Fruit fly (Drosophila melanogaster) whole organism, embryonic: ENCODE results near the gene Cep97.

Experiments used
- ATbp ChIP-seq: fragments of 200-800 bp; sonication (Bioruptor generic); optimal IDR thresholded peaks from 2 replicates; lab custom pipeline; 2017; ENCODE audit warnings: missing biosample characterization, mild to moderate bottlenecking, missing genetic modification characterization, missing genetic modification reagents
- Bdp1 ChIP-seq: fragments of 200-800 bp; sonication (Bioruptor generic); optimal IDR thresholded peaks from 3 replicates; lab custom pipeline; 2016; ENCODE audit warnings: missing biosample characterization, missing genetic modification characterization
- C15 ChIP-seq: fragments of 200-800 bp; sonication (Bioruptor generic); IDR thresholded peaks from 3 replicates; pipeline ENCODE4 v1.3.6; 2022; ENCODE audit warnings: missing biosample characterization, missing genetic modification characterization
- CG10209 ChIP-seq: fragments of 200-800 bp; sonication (Bioruptor generic); optimal IDR thresholded peaks from 3 replicates; lab custom pipeline; 2017; ENCODE audit warnings: missing biosample characterization, mild to moderate bottlenecking, missing genetic modification characterization, missing genetic modification reagents
- CG10462 ChIP-seq: fragments of 200-800 bp; sonication (Bioruptor generic); optimal IDR thresholded peaks from 2 replicates; lab custom pipeline; 2016; ENCODE audit warnings: missing biosample characterization, missing genetic modification characterization
- CG11560 ChIP-seq: fragments of 200-800 bp; sonication (Bioruptor generic); IDR thresholded peaks from 3 replicates; pipeline ENCODE4 v1.3.6; 2022; ENCODE audit warnings: missing biosample characterization, missing genetic modification characterization
- CG12104 ChIP-seq: fragments of 200-800 bp; sonication (Bioruptor generic); optimal IDR thresholded peaks from 3 replicates; lab custom pipeline; 2016; ENCODE audit warnings: missing biosample characterization, missing genetic modification characterization
- CG12236 ChIP-seq: fragments of 200-800 bp; sonication (Bioruptor generic); optimal IDR thresholded peaks from 2 replicates; lab custom pipeline; 2016; ENCODE audit warnings: missing biosample characterization, missing genetic modification characterization
- CG1233 ChIP-seq: fragments of 200-800 bp; sonication (Bioruptor generic); optimal IDR thresholded peaks from 4 replicates; lab custom pipeline; 2018; ENCODE audit warnings: missing biosample characterization, mild to moderate bottlenecking, missing genetic modification characterization
- CG14014 ChIP-seq: fragments of 200-800 bp; sonication (Bioruptor generic); IDR thresholded peaks from 2 replicates; pipeline ENCODE4 v1.3.6; 2022; ENCODE audit warnings: missing biosample characterization, missing genetic modification characterization
- CG15601 ChIP-seq: fragments of 200-800 bp; sonication (Bioruptor generic); optimal IDR thresholded peaks from 3 replicates; lab custom pipeline; 2019; ENCODE audit warnings: missing biosample characterization, mild to moderate bottlenecking, missing genetic modification characterization, moderate library complexity
- CG17186 ChIP-seq: fragments of 200-800 bp; sonication (Bioruptor generic); optimal IDR thresholded peaks from 3 replicates; lab custom pipeline; 2017; ENCODE audit warnings: missing biosample characterization, missing genetic modification reagents, missing genetic modification characterization
- CG18476 ChIP-seq: fragments of 200-800 bp; sonication (Bioruptor generic); optimal IDR thresholded peaks from 2 replicates; lab custom pipeline; 2016; ENCODE audit warnings: missing biosample characterization, mild to moderate bottlenecking, missing genetic modification characterization
- CG2199 ChIP-seq: fragments of 200-800 bp; sonication (Bioruptor generic); IDR thresholded peaks from 3 replicates; pipeline ENCODE4 v1.3.6; 2022; ENCODE audit warnings: missing biosample characterization, missing genetic modification characterization
- CG2202 ChIP-seq: fragments of 200-800 bp; sonication (Bioruptor generic); optimal IDR thresholded peaks from 2 replicates; lab custom pipeline; 2018; ENCODE audit warnings: missing biosample characterization, mild to moderate bottlenecking, missing genetic modification characterization
- CG2875 ChIP-seq: fragments of 200-800 bp; sonication (Bioruptor generic); optimal IDR thresholded peaks from 2 replicates; lab custom pipeline; 2017; ENCODE audit warnings: missing biosample characterization, mild to moderate bottlenecking, missing genetic modification characterization, missing genetic modification reagents
- CG3726 ChIP-seq: fragments of 200-800 bp; sonication (Bioruptor generic); IDR thresholded peaks from 3 replicates; pipeline ENCODE4, ENCODE4 v1.3.6; 2022; ENCODE audit warnings: missing biosample characterization, missing genetic modification characterization
- CG4360 ChIP-seq: fragments of 200-800 bp; sonication (Bioruptor generic); IDR thresholded peaks from 2 replicates; pipeline ENCODE4 v1.3.6; 2022; ENCODE audit warnings: missing biosample characterization, missing genetic modification characterization
- CG7987 ChIP-seq: fragments of 200-800 bp; sonication (Bioruptor generic); optimal IDR thresholded peaks from 2 replicates; lab custom pipeline; 2018; ENCODE audit warnings: missing biosample characterization, mild to moderate bottlenecking, missing genetic modification characterization, moderate library complexity
- CG9817 ChIP-seq: fragments of 200-800 bp; sonication (Bioruptor generic); optimal IDR thresholded peaks from 2 replicates; lab custom pipeline; 2018; ENCODE audit warnings: missing biosample characterization, mild to moderate bottlenecking, missing genetic modification characterization, moderate library complexity
- Jarid2 ChIP-seq: fragments of 200-800 bp; sonication (Bioruptor generic); optimal IDR thresholded peaks from 3 replicates; lab custom pipeline; 2017; ENCODE audit warnings: mild to moderate bottlenecking, missing biosample characterization, missing genetic modification reagents, missing genetic modification characterization
- NFAT ChIP-seq: fragments of 200-800 bp; sonication (Bioruptor generic); IDR thresholded peaks from 2 replicates; pipeline ENCODE4 v1.3.6; 2022; ENCODE audit warnings: missing biosample characterization, missing genetic modification characterization
- Oaz ChIP-seq: fragments of 200-800 bp; sonication (Bioruptor generic); IDR thresholded peaks from 2 replicates; pipeline ENCODE4 v1.3.6; 2022; ENCODE audit warnings: missing biosample characterization, missing genetic modification characterization
- Oli ChIP-seq: fragments of 200-800 bp; sonication (Bioruptor generic); optimal IDR thresholded peaks from 2 replicates; lab custom pipeline; 2018; ENCODE audit warnings: missing biosample characterization, mild to moderate bottlenecking, missing genetic modification characterization, moderate library complexity
- PHDP ChIP-seq: fragments of 200-800 bp; sonication (Bioruptor generic); optimal IDR thresholded peaks from 3 replicates; lab custom pipeline; 2018; ENCODE audit warnings: missing biosample characterization, mild to moderate bottlenecking, missing genetic modification characterization, moderate library complexity
- Pdp1 ChIP-seq, 2 experiments: fragments of 200-800 bp; sonication (Bioruptor generic); optimal IDR thresholded peaks; 3 replicates each; lab custom pipeline; 2016; ENCODE audit warnings: missing biosample characterization in 2 of 2, missing genetic modification characterization in 2 of 2, mild to moderate bottlenecking in 1 of 2, moderate library complexity in 1 of 2
- Xbp1 ChIP-seq: fragments of 200-800 bp; sonication (Bioruptor generic); optimal IDR thresholded peaks from 3 replicates; lab custom pipeline; 2016; ENCODE audit warnings: missing biosample characterization, mild to moderate bottlenecking, missing genetic modification characterization
- Xrp1 ChIP-seq: fragments of 200-800 bp; sonication (Bioruptor generic); IDR thresholded peaks from 2 replicates; pipeline ENCODE4 v1.3.6; 2022; ENCODE audit warnings: missing biosample characterization, missing genetic modification characterization
- YL-1 ChIP-seq: fragments of 200-800 bp; sonication (Bioruptor generic); optimal IDR thresholded peaks from 3 replicates; lab custom pipeline; 2017; ENCODE audit warnings: missing biosample characterization, mild to moderate bottlenecking, missing genetic modification characterization
- abd-A ChIP-seq: fragments of 200-800 bp; sonication (Bioruptor generic); optimal IDR thresholded peaks from 3 replicates; lab custom pipeline; 2019; ENCODE audit warnings: missing biosample characterization, mild to moderate bottlenecking, missing genetic modification characterization, moderate library complexity
- aop ChIP-seq: fragments of 200-800 bp; sonication (Bioruptor generic); IDR thresholded peaks from 2 replicates; pipeline ENCODE4 v1.3.6; 2022; ENCODE audit warnings: missing biosample characterization, missing genetic modification characterization
- bbx ChIP-seq: fragments of 200-800 bp; sonication (Bioruptor generic); IDR thresholded peaks from 2 replicates; pipeline ENCODE4 v1.3.6; 2022; ENCODE audit warnings: missing biosample characterization, missing genetic modification characterization; ENCODE audit not compliant: partially characterized antibody
- bigmax ChIP-seq: fragments of 200-800 bp; sonication (Bioruptor generic); optimal IDR thresholded peaks from 2 replicates; lab custom pipeline; 2018; ENCODE audit warnings: missing biosample characterization, mild to moderate bottlenecking, missing genetic modification characterization
- bsh ChIP-seq, 2 experiments: fragments of 200-800 bp; sonication (Bioruptor generic); optimal IDR thresholded peaks; 2 replicates each; lab custom pipeline; 2017 to 2018; ENCODE audit warnings: mild to moderate bottlenecking in 2 of 2, missing biosample characterization in 2 of 2, missing genetic modification characterization in 2 of 2, moderate library complexity in 1 of 2
- cato ChIP-seq: fragments of 200-800 bp; sonication (Bioruptor generic); optimal IDR thresholded peaks from 2 replicates; lab custom pipeline; 2016; ENCODE audit warnings: missing biosample characterization, missing genetic modification characterization, borderline replicate concordance
- fd102C ChIP-seq: fragments of 200-800 bp; sonication (Bioruptor generic); optimal IDR thresholded peaks from 2 replicates; lab custom pipeline; 2018; ENCODE audit warnings: missing biosample characterization, mild to moderate bottlenecking, missing genetic modification characterization, moderate library complexity
- fru ChIP-seq: fragments of >200 bp; optimal IDR thresholded peaks from 2 replicates; lab custom pipeline; 2017
- gfzf ChIP-seq: fragments of 200-800 bp; sonication (Bioruptor generic); optimal IDR thresholded peaks from 2 replicates; lab custom pipeline; 2016; ENCODE audit warnings: missing biosample characterization, mild to moderate bottlenecking, missing genetic modification characterization, moderate library complexity
- gsb-n ChIP-seq: fragments of 200-800 bp; sonication (Bioruptor generic); optimal IDR thresholded peaks from 3 replicates; lab custom pipeline; 2018; ENCODE audit warnings: missing biosample characterization, mild to moderate bottlenecking, missing genetic modification characterization
- hbn ChIP-seq: fragments of 200-800 bp; sonication (Bioruptor generic); IDR thresholded peaks from 2 replicates; pipeline ENCODE4 v1.3.6; 2022; ENCODE audit warnings: missing biosample characterization, missing genetic modification characterization; ENCODE audit not compliant: partially characterized antibody
- lola ChIP-seq, 3 experiments: fragments of >200 bp in 2 of 3; fragments of 200-800 bp in 1 of 3; sonication (Bioruptor generic) in 1 of 3; optimal IDR thresholded peaks; 2 replicates each; lab custom pipeline; 2017 to 2019; ENCODE audit warnings: missing biosample characterization in 3 of 3, missing genetic modification characterization in 3 of 3, mild to moderate bottlenecking in 1 of 3, moderate library complexity in 1 of 3
- lov ChIP-seq, 2 experiments: fragments of 200-800 bp in 1 of 2; fragments of >200 bp in 1 of 2; sonication (Bioruptor generic) in 1 of 2; IDR thresholded peaks in 1 of 2; optimal IDR thresholded peaks in 1 of 2; 2 replicates in 1 of 2; 3 replicates in 1 of 2; pipeline versions ENCODE4 v1.3.6 to Lab custom; 2017 to 2022; ENCODE audit warnings: missing biosample characterization in 1 of 2, missing genetic modification characterization in 1 of 2
- maf-S ChIP-seq: fragments of 200-800 bp; sonication (Bioruptor generic); optimal IDR thresholded peaks from 2 replicates; lab custom pipeline; 2016; ENCODE audit warnings: missing biosample characterization, missing genetic modification characterization
- nerfin-2 ChIP-seq: fragments of 200-800 bp; sonication (Bioruptor generic); IDR thresholded peaks from 2 replicates; pipeline ENCODE4 v1.3.6; 2022; ENCODE audit warnings: missing biosample characterization, missing genetic modification characterization; ENCODE audit not compliant: partially characterized antibody
- row ChIP-seq: fragments of 200-800 bp; sonication (Bioruptor generic); IDR thresholded peaks from 3 replicates; pipeline ENCODE4 v1.3.6; 2022; ENCODE audit warnings: missing biosample characterization, missing genetic modification characterization
- run ChIP-seq: fragments of 200-800 bp; sonication (Bioruptor generic); optimal IDR thresholded peaks from 3 replicates; lab custom pipeline; 2018; ENCODE audit warnings: missing biosample characterization, mild to moderate bottlenecking, missing genetic modification characterization
- slp2 ChIP-seq: fragments of 200-800 bp; sonication (Bioruptor generic); optimal IDR thresholded peaks from 2 replicates; lab custom pipeline; 2016; ENCODE audit warnings: missing biosample characterization, missing genetic modification characterization
- so ChIP-seq: fragments of 200-800 bp; sonication (Bioruptor generic); IDR thresholded peaks from 3 replicates; pipeline ENCODE4 v1.3.6; 2022; ENCODE audit warnings: missing biosample characterization, missing genetic modification characterization
- ssp ChIP-seq: fragments of 200-800 bp; sonication (Bioruptor generic); IDR thresholded peaks from 2 replicates; pipeline ENCODE4 v1.3.6; 2022; ENCODE audit warnings: missing biosample characterization, missing genetic modification characterization
- tna ChIP-seq: fragments of 200-800 bp; sonication (Bioruptor generic); IDR thresholded peaks from 2 replicates; pipeline ENCODE4 v1.3.6; 2022; ENCODE audit warnings: missing biosample characterization, missing genetic modification characterization; ENCODE audit not compliant: partially characterized antibody

Gene Cep97

dm6 chr2L:3861388-3861787 is 6.1 kb upstream of the Cep97 start (continued):
- TF ChIP-seq bbx (GFP tag; lab: Robert Waterston, UW), result no peak
- no peak for TF ChIP-seq CG17186 (GFP tag; lab: Kevin White, UChicago)
- TF ChIP-seq CG10209 (GFP tag; lab: Kevin White, UChicago), result peak; percentile 48
- no peak for TF ChIP-seq cato (GFP tag; lab: Kevin White, UChicago)
- no peak for TF ChIP-seq ssp (GFP tag; lab: Robert Waterston, UW)
- TF ChIP-seq slp2 (GFP tag; lab: Kevin White, UChicago), result peak; percentile 5
- no peak for TF ChIP-seq C15 (GFP tag; lab: Robert Waterston, UW)
- TF ChIP-seq YL-1 (GFP tag; lab: Kevin White, UChicago), result no peak
- TF ChIP-seq CG2875 (GFP tag; lab: Kevin White, UChicago), result peak; percentile 10
- peak; percentile 43; the same call in 1 of the 3 replicates for TF ChIP-seq CG2199 (GFP tag; lab: Robert Waterston, UW)
- no peak for TF ChIP-seq CG1233 (GFP tag; lab: Kevin White, UChicago)
- no peak for TF ChIP-seq CG15601
- no peak for TF ChIP-seq Oaz
- no peak for TF ChIP-seq Oli (tag; lab: Kevin White, UChicago)
- peak; percentile 69 for TF ChIP-seq row (GFP tag; lab: Robert Waterston, UW)
- peak; percentile 76 for TF ChIP-seq CG4360 (GFP tag; lab: Robert Waterston, UW)
- TF ChIP-seq CG2202 (tag; lab: Kevin White, UChicago), result peak; percentile 68
- TF ChIP-seq CG12104 (GFP tag; lab: Kevin White, UChicago), result no peak
- TF ChIP-seq tna (GFP tag; lab: Robert Waterston, UW), result no peak
- TF ChIP-seq gfzf (GFP tag; lab: Kevin White, UChicago), result no peak
- TF ChIP-seq so (GFP tag; lab: Robert Waterston, UW), result no peak
- no peak for TF ChIP-seq maf-S (GFP tag; lab: Kevin White, UChicago)
- no peak for TF ChIP-seq PHDP (tag; lab: Kevin White, UChicago)
- no peak for TF ChIP-seq hbn (GFP tag; lab: Robert Waterston, UW)
- TF ChIP-seq bsh (GFP tag; optimal IDR thresholded peaks at IDR 0.05; lab: Kevin White, UChicago), result peak in 1 of 2 experiments; percentile 40
- TF ChIP-seq gsb-n (tag; lab: Kevin White, UChicago), result peak; percentile 38
- TF ChIP-seq CG10462 (GFP tag; lab: Kevin White, UChicago), result no peak
- TF ChIP-seq ATbp (GFP tag; lab: Kevin White, UChicago), result no peak
- peak in 1 of 3 experiments; percentile 82 for TF ChIP-seq lola (GFP tag; optimal IDR thresholded peaks at IDR 0.05; lab: Kevin White, UChicago)
- TF ChIP-seq bigmax, result no peak
- no peak for TF ChIP-seq nerfin-2
- TF ChIP-seq CG3726 (GFP tag; lab: Robert Waterston, UW), result no peak
- no peak for TF ChIP-seq CG12236 (GFP tag; lab: Kevin White, UChicago)
- no peak for TF ChIP-seq run (tag; lab: Kevin White, UChicago)
- peak; percentile 13 for TF ChIP-seq Xbp1 (GFP tag; lab: Kevin White, UChicago)
- no peak for TF ChIP-seq CG18476 (GFP tag; lab: Kevin White, UChicago)
- TF ChIP-seq abd-A (tag; lab: Kevin White, UChicago), result no peak
- no peak for TF ChIP-seq Jarid2
- no peak for TF ChIP-seq NFAT
- peak; percentile 43 for TF ChIP-seq Bdp1 (GFP tag; lab: Kevin White, UChicago)
- TF ChIP-seq Xrp1 (GFP tag; lab: Robert Waterston, UW), result peak; percentile 88
- TF ChIP-seq fd102C (GFP tag; lab: Kevin White, UChicago), result peak; percentile 89
- TF ChIP-seq Pdp1 (GFP tag; optimal IDR thresholded peaks at IDR 0.05; lab: Kevin White, UChicago), result peak; percentile 18 to 30
- no peak for TF ChIP-seq CG11560 (tag; lab: Robert Waterston, UW)
- no peak for TF ChIP-seq fru
- TF ChIP-seq CG14014 (GFP tag; lab: Robert Waterston, UW), result no peak
- TF ChIP-seq aop, result no peak
- TF ChIP-seq lov (optimal IDR thresholded peaks at IDR 0.05; lab: Kevin White, UChicago), result no peak
- TF ChIP-seq lov (GFP tag; IDR thresholded peaks at IDR 0.05; lab: Robert Waterston, UW), result 0 out of 3 replicates have a peak, but pooled peaks have one; percentile 33
- TF ChIP-seq CG9817 (tag; lab: Kevin White, UChicago), result no peak
- no peak for TF ChIP-seq CG7987 (GFP tag; lab: Kevin White, UChicago)
